Fruit fly (Drosophila melanogaster) whole organism, embryonic: ENCODE results near the gene CG9133.

Source experiments
- Aef1 ChIP-seq: fragments of 200-800 bp; sonication (Bioruptor generic); IDR thresholded peaks from 3 replicates; pipeline ENCODE4 v1.3.6; 2022; ENCODE audit warnings: missing biosample characterization, missing genetic modification characterization
- Atf3 ChIP-seq: fragments of 200-800 bp; sonication (Bioruptor generic); optimal IDR thresholded peaks from 3 replicates; lab custom pipeline; 2016; ENCODE audit warnings: missing biosample characterization, missing genetic modification characterization
- CG10366 ChIP-seq: fragments of 200-800 bp; sonication (Bioruptor generic); IDR thresholded peaks from 2 replicates; pipeline ENCODE4 v1.3.6; 2022; ENCODE audit warnings: missing biosample characterization, missing genetic modification characterization
- CG12236 ChIP-seq: fragments of 200-800 bp; sonication (Bioruptor generic); optimal IDR thresholded peaks from 2 replicates; lab custom pipeline; 2016; ENCODE audit warnings: missing biosample characterization, missing genetic modification characterization
- CG13123 ChIP-seq: fragments of 200-800 bp; sonication (Bioruptor generic); optimal IDR thresholded peaks from 2 replicates; lab custom pipeline; 2016; ENCODE audit warnings: missing biosample characterization, missing genetic modification characterization
- CG13287 ChIP-seq: fragments of 200-800 bp; sonication (Bioruptor generic); IDR thresholded peaks from 2 replicates; pipeline ENCODE4 v1.3.6; 2022; ENCODE audit warnings: missing biosample characterization, missing genetic modification characterization; ENCODE audit not compliant: partially characterized antibody
- CG1603 ChIP-seq: fragments of 200-800 bp; sonication (Bioruptor generic); optimal IDR thresholded peaks from 2 replicates; lab custom pipeline; 2019; ENCODE audit warnings: missing biosample characterization, mild to moderate bottlenecking, missing genetic modification characterization, moderate library complexity
- CG18476 ChIP-seq: fragments of 200-800 bp; sonication (Bioruptor generic); optimal IDR thresholded peaks from 2 replicates; lab custom pipeline; 2016; ENCODE audit warnings: missing biosample characterization, mild to moderate bottlenecking, missing genetic modification characterization
- CG18764 ChIP-seq: fragments of 200-800 bp; sonication (Bioruptor generic); optimal IDR thresholded peaks from 3 replicates; lab custom pipeline; 2016; ENCODE audit warnings: missing biosample characterization, missing genetic modification characterization
- CG2120 ChIP-seq: fragments of 200-800 bp; sonication (Bioruptor generic); optimal IDR thresholded peaks from 3 replicates; lab custom pipeline; 2016; ENCODE audit warnings: missing biosample characterization, missing genetic modification characterization
- CG2129 ChIP-seq: fragments of 200-800 bp; sonication (Bioruptor generic); IDR thresholded peaks from 2 replicates; pipeline ENCODE4 v1.3.6; 2022; ENCODE audit warnings: missing biosample characterization, missing genetic modification characterization; ENCODE audit not compliant: partially characterized antibody
- CG30431 ChIP-seq: fragments of 200-800 bp; sonication (Bioruptor generic); optimal IDR thresholded peaks from 2 replicates; lab custom pipeline; 2017; ENCODE audit warnings: missing biosample characterization, missing genetic modification characterization
- CG32532 ChIP-seq: fragments of 200-800 bp; sonication (Bioruptor generic); IDR thresholded peaks from 2 replicates; pipeline ENCODE4 v1.3.6; 2022; ENCODE audit warnings: missing biosample characterization, missing genetic modification characterization
- CG33213 ChIP-seq: fragments of 200-800 bp; sonication (Bioruptor generic); optimal IDR thresholded peaks from 3 replicates; lab custom pipeline; 2016; ENCODE audit warnings: missing biosample characterization, missing genetic modification characterization
- CG34224 ChIP-seq: fragments of 200-800 bp; sonication (Bioruptor generic); IDR thresholded peaks from 3 replicates; pipeline ENCODE4 v1.3.6; 2022; ENCODE audit warnings: missing biosample characterization, missing genetic modification characterization; ENCODE audit not compliant: partially characterized antibody
- CG4360 ChIP-seq: fragments of 200-800 bp; sonication (Bioruptor generic); IDR thresholded peaks from 2 replicates; pipeline ENCODE4 v1.3.6; 2022; ENCODE audit warnings: missing biosample characterization, missing genetic modification characterization
- CG4424 ChIP-seq: fragments of 200-800 bp; sonication (Bioruptor generic); optimal IDR thresholded peaks from 3 replicates; lab custom pipeline; 2016; ENCODE audit warnings: missing biosample characterization, missing genetic modification characterization
- CG6175 ChIP-seq: fragments of 200-800 bp; sonication (Bioruptor generic); IDR thresholded peaks from 3 replicates; pipeline ENCODE4 v1.3.6; 2022; ENCODE audit warnings: missing biosample characterization, missing genetic modification characterization
- CG6813 ChIP-seq: fragments of 200-800 bp; sonication (Bioruptor generic); optimal IDR thresholded peaks from 2 replicates; lab custom pipeline; 2017; ENCODE audit warnings: missing biosample characterization, missing genetic modification characterization, mild to moderate bottlenecking, moderate library complexity, missing genetic modification reagents
- CG7839 ChIP-seq: fragments of 200-800 bp; sonication (Bioruptor generic); optimal IDR thresholded peaks from 3 replicates; lab custom pipeline; 2018; ENCODE audit warnings: missing biosample characterization, mild to moderate bottlenecking, missing genetic modification characterization, moderate library complexity
- CG8944 ChIP-seq: fragments of 200-800 bp; sonication (Bioruptor generic); optimal IDR thresholded peaks from 3 replicates; lab custom pipeline; 2016; ENCODE audit warnings: missing biosample characterization, missing genetic modification characterization
- CG9215 ChIP-seq: fragments of 200-800 bp; sonication (Bioruptor generic); IDR thresholded peaks from 2 replicates; pipeline ENCODE4 v1.3.6; 2022; ENCODE audit warnings: missing biosample characterization, missing genetic modification characterization
- CHES-1-like ChIP-seq: fragments of 200-800 bp; sonication (Bioruptor generic); optimal IDR thresholded peaks from 2 replicates; lab custom pipeline; 2016; ENCODE audit warnings: missing biosample characterization, missing genetic modification characterization
- Fer1 ChIP-seq: fragments of 200-800 bp; sonication (Bioruptor generic); optimal IDR thresholded peaks from 2 replicates; lab custom pipeline; 2017; ENCODE audit warnings: missing biosample characterization, mild to moderate bottlenecking, missing genetic modification characterization
- Hr39 ChIP-seq: fragments of >200 bp; optimal IDR thresholded peaks from 2 replicates; lab custom pipeline; 2017
- Jarid2 ChIP-seq: fragments of 200-800 bp; sonication (Bioruptor generic); optimal IDR thresholded peaks from 3 replicates; lab custom pipeline; 2017; ENCODE audit warnings: mild to moderate bottlenecking, missing biosample characterization, missing genetic modification reagents, missing genetic modification characterization
- Lhr ChIP-seq: fragments of 200-800 bp; sonication (Bioruptor generic); optimal IDR thresholded peaks from 3 replicates; lab custom pipeline; 2017; ENCODE audit warnings: mild to moderate bottlenecking, missing biosample characterization, missing genetic modification reagents, missing genetic modification characterization
- Mes4 ChIP-seq: fragments of 200-800 bp; sonication (Bioruptor generic); optimal IDR thresholded peaks from 2 replicates; lab custom pipeline; 2016; ENCODE audit warnings: missing biosample characterization, missing genetic modification characterization
- Neu2 ChIP-seq: fragments of 200-800 bp; sonication (Bioruptor generic); optimal IDR thresholded peaks from 3 replicates; lab custom pipeline; 2016; ENCODE audit warnings: missing biosample characterization, missing genetic modification characterization, borderline replicate concordance
- Pdp1 ChIP-seq, 2 experiments: fragments of 200-800 bp; sonication (Bioruptor generic); optimal IDR thresholded peaks; 3 replicates each; lab custom pipeline; 2016; ENCODE audit warnings: missing biosample characterization in 2 of 2, missing genetic modification characterization in 2 of 2, mild to moderate bottlenecking in 1 of 2, moderate library complexity in 1 of 2
- aop ChIP-seq: fragments of 200-800 bp; sonication (Bioruptor generic); IDR thresholded peaks from 2 replicates; pipeline ENCODE4 v1.3.6; 2022; ENCODE audit warnings: missing biosample characterization, missing genetic modification characterization
- bowl ChIP-seq: fragments of 200-800 bp; sonication (Bioruptor generic); IDR thresholded peaks from 2 replicates; pipeline ENCODE4 v1.3.6; 2022; ENCODE audit warnings: missing biosample characterization, missing genetic modification characterization
- btn ChIP-seq: fragments of 200-800 bp; sonication (Bioruptor generic); optimal IDR thresholded peaks from 2 replicates; lab custom pipeline; 2016; ENCODE audit warnings: missing biosample characterization, missing genetic modification characterization
- chif ChIP-seq, 2 experiments: fragments of 200-800 bp; sonication (Bioruptor generic); optimal IDR thresholded peaks; 3 replicates each; lab custom pipeline; 2016; ENCODE audit warnings: missing biosample characterization in 2 of 2, missing genetic modification characterization in 2 of 2
- dati ChIP-seq: fragments of 200-800 bp; sonication (Bioruptor generic); IDR thresholded peaks from 2 replicates; pipeline ENCODE4 v1.3.6; 2022; ENCODE audit warnings: missing biosample characterization, missing genetic modification characterization
- fd102C ChIP-seq: fragments of 200-800 bp; sonication (Bioruptor generic); optimal IDR thresholded peaks from 2 replicates; lab custom pipeline; 2018; ENCODE audit warnings: missing biosample characterization, mild to moderate bottlenecking, missing genetic modification characterization, moderate library complexity
- fu2 ChIP-seq: fragments of 200-800 bp; sonication (Bioruptor generic); optimal IDR thresholded peaks from 2 replicates; lab custom pipeline; 2016; ENCODE audit warnings: missing biosample characterization, missing genetic modification characterization
- gt ChIP-seq: fragments of 200-800 bp; sonication (Bioruptor generic); IDR thresholded peaks from 2 replicates; pipeline ENCODE4 v1.3.6; 2022; ENCODE audit warnings: missing biosample characterization, missing genetic modification characterization
- hbn ChIP-seq: fragments of 200-800 bp; sonication (Bioruptor generic); IDR thresholded peaks from 2 replicates; pipeline ENCODE4 v1.3.6; 2022; ENCODE audit warnings: missing biosample characterization, missing genetic modification characterization; ENCODE audit not compliant: partially characterized antibody
- lmd ChIP-seq: fragments of 200-800 bp; sonication (Bioruptor generic); IDR thresholded peaks from 2 replicates; pipeline ENCODE4 v1.3.6; 2022; ENCODE audit warnings: missing biosample characterization, missing genetic modification characterization
- lov ChIP-seq, 2 experiments: fragments of 200-800 bp in 1 of 2; fragments of >200 bp in 1 of 2; sonication (Bioruptor generic) in 1 of 2; IDR thresholded peaks in 1 of 2; optimal IDR thresholded peaks in 1 of 2; 2 replicates in 1 of 2; 3 replicates in 1 of 2; pipeline versions ENCODE4 v1.3.6 to Lab custom; 2017 to 2022; ENCODE audit warnings: missing biosample characterization in 1 of 2, missing genetic modification characterization in 1 of 2
- nmo ChIP-seq: fragments of 200-800 bp; sonication (Bioruptor generic); optimal IDR thresholded peaks from 2 replicates; lab custom pipeline; 2018; ENCODE audit warnings: missing biosample characterization, mild to moderate bottlenecking, missing genetic modification characterization, moderate library complexity
- org-1 ChIP-seq: fragments of 200-800 bp; sonication (Bioruptor generic); optimal IDR thresholded peaks from 2 replicates; lab custom pipeline; 2017; ENCODE audit warnings: missing biosample characterization, missing genetic modification characterization
- scrt ChIP-seq: fragments of 200-800 bp; sonication (Bioruptor generic); optimal IDR thresholded peaks from 2 replicates; lab custom pipeline; 2018; ENCODE audit warnings: missing biosample characterization, mild to moderate bottlenecking, missing genetic modification characterization, moderate library complexity
- tgo ChIP-seq: fragments of 200-800 bp; sonication (Bioruptor generic); IDR thresholded peaks from 3 replicates; pipeline ENCODE4 v1.3.6; 2022; ENCODE audit warnings: missing biosample characterization, missing genetic modification characterization
- trem ChIP-seq: fragments of 200-800 bp; optimal IDR thresholded peaks from 3 replicates; lab custom pipeline; 2019; ENCODE audit warnings: missing biosample characterization, mild to moderate bottlenecking, missing genetic modification characterization, moderate library complexity
- wdn ChIP-seq: fragments of 200-800 bp; sonication (Bioruptor generic); IDR thresholded peaks from 2 replicates; pipeline ENCODE4 v1.3.6; 2022; ENCODE audit warnings: missing biosample characterization, missing genetic modification characterization

CG9133 gene

DNA sequence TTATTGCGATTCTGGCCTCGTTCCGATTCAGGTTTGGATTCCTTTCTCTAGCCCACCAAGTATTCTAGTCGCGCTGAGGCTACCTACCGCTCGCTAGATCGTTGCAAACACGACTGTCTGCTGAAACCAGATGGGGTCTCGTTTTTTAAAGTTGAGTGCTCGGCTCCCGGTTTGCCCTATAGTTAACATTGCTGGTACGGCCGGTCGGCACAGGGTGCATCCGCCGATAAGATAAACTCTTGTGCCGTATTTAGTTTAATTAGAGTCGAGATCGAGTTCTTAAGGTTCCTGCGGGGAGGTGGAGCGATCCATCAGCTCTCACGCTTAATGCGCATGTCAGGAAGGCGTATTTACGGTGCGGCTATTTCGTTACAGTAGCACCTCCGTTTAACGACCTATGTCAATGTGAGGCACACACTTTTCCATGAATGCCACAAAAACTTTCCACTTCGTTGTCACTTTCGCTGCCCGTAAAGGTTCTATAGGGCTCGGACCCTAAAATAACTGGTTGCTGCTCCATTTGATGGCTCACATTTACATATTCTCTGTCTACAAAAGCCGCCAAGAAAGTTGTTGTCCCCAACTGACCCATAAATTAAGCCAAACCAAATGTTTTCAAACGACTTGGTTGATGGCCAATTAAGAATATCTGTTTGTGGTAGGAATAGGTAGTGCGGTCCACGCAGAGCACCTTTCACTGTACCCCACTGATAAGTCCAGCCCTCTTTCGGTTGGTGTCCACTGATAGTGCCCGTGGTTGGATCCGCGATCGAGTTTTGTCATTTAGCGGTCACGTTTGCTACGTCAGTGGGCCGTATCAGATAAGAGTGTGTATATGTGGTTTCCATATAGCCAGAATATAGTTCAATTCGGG is 46.9 kb upstream of the CG9133 start, which contains the start of gene CG9119 (continued):
- TF ChIP-seq CG13123 (GFP tag; lab: Kevin White, UChicago) (no peak), Fer1 (peak; percentile 76), lov (optimal IDR thresholded peaks at IDR 0.05; lab: Kevin White, UChicago) (no peak), lov (GFP tag; IDR thresholded peaks at IDR 0.05; lab: Robert Waterston, UW) (no peak), Pdp1 (GFP tag; optimal IDR thresholded peaks at IDR 0.05; lab: Kevin White, UChicago) (peak; percentile 42 to 66), CG2129 (no peak), CG7839 (tag; lab: Kevin White, UChicago) (peak; percentile 77), CG4360 (GFP tag; lab: Robert Waterston, UW) (no peak), org-1 (GFP tag; lab: Kevin White, UChicago) (peak; percentile 80), fd102C (no peak), CG33213 (GFP tag; lab: Kevin White, UChicago) (no peak), tgo (GFP tag; lab: Robert Waterston, UW) (peak; percentile 59), CG30431 (GFP tag; lab: Kevin White, UChicago) (peak; percentile 49), aop (GFP tag; lab: Robert Waterston, UW) (no peak), CG9215 (GFP tag; lab: Robert Waterston, UW) (peak; percentile 63), hbn (GFP tag; lab: Robert Waterston, UW) (no peak)

DNA sequence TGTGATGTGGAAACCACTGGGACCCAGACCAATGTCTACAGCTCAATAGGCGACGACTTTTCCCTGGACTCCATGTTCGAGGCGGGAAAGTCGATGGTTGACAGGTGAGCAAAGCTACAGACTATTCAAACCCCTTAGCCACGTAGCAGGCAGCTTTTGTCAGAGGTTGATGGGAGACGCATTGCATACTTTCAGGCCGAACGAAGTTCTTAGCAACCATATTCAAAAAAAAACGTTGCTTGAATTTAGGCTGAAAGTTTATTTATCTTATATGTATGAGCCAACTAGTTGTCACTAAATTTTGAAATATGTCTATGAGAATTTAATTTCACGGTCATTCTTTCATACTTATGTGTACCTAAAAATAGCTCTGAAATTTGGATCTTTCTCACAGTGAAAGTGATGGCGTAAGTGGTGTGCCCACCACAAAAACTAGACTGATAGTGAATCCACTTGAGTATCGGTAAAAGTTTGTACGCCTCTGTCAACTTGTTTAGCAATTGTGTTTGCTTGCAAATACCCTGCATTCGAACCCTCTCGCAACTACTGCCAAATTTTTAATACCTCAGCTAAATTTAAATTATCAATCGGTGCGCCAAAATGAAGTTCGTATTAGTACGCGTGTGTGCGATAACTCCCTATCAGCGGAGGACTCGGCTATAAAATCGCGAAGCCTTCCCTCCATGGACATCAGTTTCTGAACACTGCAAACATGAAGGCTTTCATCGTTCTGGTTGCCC is 45.0 kb upstream of the CG9133 start, which contains the start of gene LysB:
Gene LysB, plus strand, starts transcription at position 690 of the 740 bp plus-strand sequence.
- TF ChIP-seq CG10366 (GFP tag; lab: Robert Waterston, UW) (no peak), Jarid2 (GFP tag; lab: Kevin White, UChicago) (peak; percentile 4), Atf3 (no peak), CG13287 (GFP tag; lab: Robert Waterston, UW) (0 out of 2 replicates have a peak, but pooled peaks have one; percentile 12), bowl (GFP tag; lab: Robert Waterston, UW) (no peak), CG34224 (GFP tag; lab: Robert Waterston, UW) (no peak), CG18764 (GFP tag; lab: Kevin White, UChicago) (no peak), CG4424 (GFP tag; lab: Kevin White, UChicago) (no peak), lmd (no peak), CHES-1-like (GFP tag; lab: Kevin White, UChicago) (no peak), wdn (GFP tag; lab: Robert Waterston, UW) (0 out of 2 replicates have a peak, but pooled peaks have one; percentile 39), Mes4 (GFP tag; lab: Kevin White, UChicago) (no peak), scrt (no peak), Lhr (peak; percentile 37), Neu2 (GFP tag; lab: Kevin White, UChicago) (peak; percentile 64), CG6175 (GFP tag; lab: Robert Waterston, UW) (no peak), trem (tag; lab: Kevin White, UChicago) (no peak), gt (no peak), chif (GFP tag; optimal IDR thresholded peaks at IDR 0.05; lab: Kevin White, UChicago) (peak in 1 of 2 experiments; percentile 14), dati (GFP tag; lab: Robert Waterston, UW) (no peak), CG2120 (GFP tag; lab: Kevin White, UChicago) (no peak), btn (GFP tag; lab: Kevin White, UChicago) (no peak), CG32532 (no peak), CG12236 (GFP tag; lab: Kevin White, UChicago) (no peak), CG1603 (tag; lab: Kevin White, UChicago) (peak; percentile 15), Hr39 (no peak), nmo (peak; percentile 6), fu2 (GFP tag; lab: Kevin White, UChicago) (no peak), CG18476 (no peak), Aef1 (GFP tag; lab: Robert Waterston, UW) (no peak), CG8944 (no peak), CG6813 (GFP tag; lab: Kevin White, UChicago) (no peak)
